Worm (Caenorhabditis elegans) whole organism, L4/young adult: Measurements from ENCODE around the gene cdh-12.

ENCODE experiments used
- W03F9.2 ChIP-seq: fragments of 150-350 bp; optimal IDR thresholded peaks from 2 replicates; lab custom pipeline; 2014; ENCODE audit warnings: missing biosample characterization, missing genetic modification characterization
- dao-5 ChIP-seq: sonication (generic microtip); optimal IDR thresholded peaks from 2 replicates; lab custom pipeline; 2016; ENCODE audit warnings: missing genotype, missing genetic modification characterization, moderate library complexity, missing compliant biosample characterization
- him-1 ChIP-seq: sonication (generic microtip); optimal IDR thresholded peaks from 2 replicates; lab custom pipeline; 2016; ENCODE audit warnings: missing genotype, missing genetic modification reagents, missing genetic modification characterization, missing compliant biosample characterization

- TF ChIP-seq dao-5 (no peak), him-1 (tag; lab: Kevin White, UChicago) (no peak), W03F9.2 (tag; lab: Kevin White, UChicago) (no peak)
Observed at ce11 chrIII:1220012-1220411, 68.2 kb downstream of the cdh-12 start.
